Worm (Caenorhabditis elegans): ENCODE measurements around the gene C18B10.6.

DNA sequence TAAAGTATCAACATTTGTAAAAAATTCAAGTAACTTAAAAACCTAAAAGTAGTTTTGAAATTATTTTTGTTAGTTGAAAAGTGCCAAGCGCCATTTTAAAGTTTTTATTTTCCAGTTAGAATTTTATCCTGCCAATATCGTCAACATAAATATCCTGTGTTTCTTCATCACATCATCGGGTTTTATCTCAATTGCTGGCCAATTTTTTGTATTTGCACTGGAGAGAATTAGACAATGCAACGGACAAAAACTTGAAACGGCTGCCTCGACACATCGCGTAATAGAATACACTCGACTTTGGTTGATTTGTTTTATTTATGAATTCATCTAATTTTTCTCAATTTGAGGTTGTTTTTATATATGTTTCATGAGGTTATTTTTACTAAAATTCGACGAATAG lies 25.8 kb downstream of the C18B10.6 start, which contains the start of gene F25E5.2:
- TF ChIP-seq ztf-23 (GFP tag; IDR thresholded peaks at IDR 0.05), result no peak
- TF ChIP-seq klf-2 (GFP tag; conservative IDR thresholded peaks at IDR 0.05), result no peak

Measured in whole organism, midembryonic.